Fruit fly (Drosophila melanogaster) whole organism, prepupa: ENCODE results near the gene CG32944.

Experiments
- Blimp-1 ChIP-seq: fragments of 200-800 bp; sonication (Bioruptor generic); optimal IDR thresholded peaks from 3 replicates; lab custom pipeline; 2017; ENCODE audit warnings: missing biosample characterization, missing genetic modification characterization, mild to moderate bottlenecking, moderate library complexity, missing genetic modification reagents
- CG10669 ChIP-seq: fragments of 200-800 bp; sonication (Bioruptor generic); optimal IDR thresholded peaks from 3 replicates; lab custom pipeline; 2018; ENCODE audit warnings: missing biosample characterization, mild to moderate bottlenecking, missing genetic modification characterization, moderate library complexity
- CG11294 ChIP-seq: fragments of 200-800 bp; sonication (Bioruptor generic); IDR thresholded peaks from 2 replicates; pipeline ENCODE4 v1.3.6; 2022; ENCODE audit warnings: missing biosample characterization, missing genetic modification characterization
- CG11762 ChIP-seq: fragments of 200-800 bp; sonication (Bioruptor generic); optimal IDR thresholded peaks from 3 replicates; lab custom pipeline; 2016; ENCODE audit warnings: missing biosample characterization, missing genetic modification characterization; ENCODE audit not compliant: insufficient read depth
- CG11902 ChIP-seq: fragments of 200-800 bp; sonication (Bioruptor generic); optimal IDR thresholded peaks from 3 replicates; lab custom pipeline; 2016; ENCODE audit warnings: missing biosample characterization, missing genetic modification characterization
- CG1621 ChIP-seq: fragments of 200-800 bp; sonication (Bioruptor generic); optimal IDR thresholded peaks from 3 replicates; lab custom pipeline; 2018; ENCODE audit warnings: missing biosample characterization, mild to moderate bottlenecking, missing genetic modification characterization
- CG16779 ChIP-seq: fragments of 200-800 bp; sonication (Bioruptor generic); optimal IDR thresholded peaks from 3 replicates; lab custom pipeline; 2017; ENCODE audit warnings: missing biosample characterization, mild to moderate bottlenecking, missing genetic modification characterization
- CG3032 ChIP-seq: fragments of 200-800 bp; optimal IDR thresholded peaks from 2 replicates; lab custom pipeline; 2019; ENCODE audit warnings: missing biosample characterization, mild to moderate bottlenecking, missing genetic modification characterization, moderate library complexity
- CG31627 ChIP-seq: fragments of 200-800 bp; sonication (Bioruptor generic); optimal IDR thresholded peaks from 3 replicates; lab custom pipeline; 2016; ENCODE audit warnings: missing biosample characterization, missing genetic modification characterization
- CG3919 ChIP-seq: fragments of 200-800 bp; sonication (Bioruptor generic); optimal IDR thresholded peaks from 3 replicates; lab custom pipeline; 2016; ENCODE audit warnings: missing biosample characterization, missing genetic modification characterization
- CG4318 ChIP-seq: fragments of 200-800 bp; sonication (Bioruptor generic); optimal IDR thresholded peaks from 3 replicates; lab custom pipeline; 2017; ENCODE audit warnings: missing biosample characterization, mild to moderate bottlenecking, missing genetic modification characterization
- CG6163 ChIP-seq: fragments of 200-800 bp; sonication (Bioruptor generic); IDR thresholded peaks from 3 replicates; pipeline ENCODE4 v1.3.6; 2022; ENCODE audit warnings: missing biosample characterization, missing genetic modification characterization
- CG6808 ChIP-seq: fragments of 200-800 bp; sonication (Bioruptor generic); optimal IDR thresholded peaks from 3 replicates; lab custom pipeline; 2017; ENCODE audit warnings: missing biosample characterization, missing genetic modification characterization, mild to moderate bottlenecking, moderate library complexity, missing genetic modification reagents
- CG6854 ChIP-seq: fragments of 200-800 bp; sonication (Bioruptor generic); optimal IDR thresholded peaks from 2 replicates; lab custom pipeline; 2017; ENCODE audit warnings: missing biosample characterization, mild to moderate bottlenecking, missing genetic modification characterization
- CG7368 ChIP-seq: fragments of 200-800 bp; sonication (Bioruptor generic); optimal IDR thresholded peaks from 3 replicates; lab custom pipeline; 2016; ENCODE audit warnings: missing biosample characterization, missing genetic modification characterization
- CG8119 ChIP-seq: fragments of 200-800 bp; sonication (Bioruptor generic); IDR thresholded peaks from 3 replicates; pipeline ENCODE4 v1.3.6; 2022; ENCODE audit warnings: missing biosample characterization, missing genetic modification characterization
- CG8319 ChIP-seq: fragments of 200-800 bp; sonication (Bioruptor generic); optimal IDR thresholded peaks from 3 replicates; lab custom pipeline; 2016; ENCODE audit warnings: missing biosample characterization, missing genetic modification characterization
- CG9139 ChIP-seq: fragments of 200-800 bp; sonication (Bioruptor generic); optimal IDR thresholded peaks from 3 replicates; lab custom pipeline; 2017; ENCODE audit warnings: missing biosample characterization, mild to moderate bottlenecking, missing genetic modification characterization
- Eip75B ChIP-seq: fragments of 200-800 bp; sonication (Bioruptor generic); optimal IDR thresholded peaks from 3 replicates; lab custom pipeline; 2016; ENCODE audit warnings: missing biosample characterization, missing genetic modification characterization
- Eip78C ChIP-seq: fragments of 200-800 bp; sonication (Bioruptor generic); peaks from one replicate; lab custom pipeline; 2016; ENCODE audit warnings: missing biosample characterization, missing genetic modification characterization
- Eip93F ChIP-seq: fragments of 200-800 bp; sonication (Bioruptor generic); optimal IDR thresholded peaks from 2 replicates; lab custom pipeline; 2016; ENCODE audit warnings: missing biosample characterization, mild to moderate bottlenecking, missing genetic modification characterization
- Ets21C ChIP-seq: fragments of 200-800 bp; sonication (Bioruptor generic); optimal IDR thresholded peaks from 3 replicates; lab custom pipeline; 2016; ENCODE audit warnings: missing biosample characterization, missing genetic modification characterization
- Ets96B ChIP-seq: fragments of 200-800 bp; optimal IDR thresholded peaks from 2 replicates; lab custom pipeline; 2019; ENCODE audit warnings: missing biosample characterization, mild to moderate bottlenecking, missing genetic modification characterization, moderate library complexity
- Gug ChIP-seq: fragments of 200-800 bp; sonication (Bioruptor generic); IDR thresholded peaks from 2 replicates; pipeline ENCODE4 v1.3.6; 2022; ENCODE audit warnings: missing biosample characterization, missing genetic modification characterization
- Hr39 ChIP-seq: fragments of 200-800 bp; sonication (Bioruptor generic); optimal IDR thresholded peaks from 2 replicates; lab custom pipeline; 2016; ENCODE audit warnings: missing biosample characterization, missing genetic modification characterization
- Hr4 ChIP-seq: fragments of 200-800 bp; sonication (Bioruptor generic); optimal IDR thresholded peaks from 3 replicates; lab custom pipeline; 2016; ENCODE audit warnings: missing biosample characterization, missing genetic modification characterization
- Met ChIP-seq: fragments of 200-800 bp; sonication (Bioruptor generic); optimal IDR thresholded peaks from 3 replicates; lab custom pipeline; 2016; ENCODE audit warnings: missing biosample characterization, missing genetic modification characterization
- OdsH ChIP-seq: fragments of 200-800 bp; sonication (Bioruptor generic); optimal IDR thresholded peaks from 3 replicates; lab custom pipeline; 2016; ENCODE audit warnings: missing biosample characterization, missing genetic modification characterization
- Smox ChIP-seq: fragments of 200-800 bp; sonication (Bioruptor generic); optimal IDR thresholded peaks from 3 replicates; lab custom pipeline; 2016; ENCODE audit warnings: missing biosample characterization, missing genetic modification characterization
- Sox102F ChIP-seq: fragments of 200-800 bp; sonication (Bioruptor generic); optimal IDR thresholded peaks from 2 replicates; lab custom pipeline; 2016; ENCODE audit warnings: missing biosample characterization, mild to moderate bottlenecking, missing genetic modification characterization
- achi ChIP-seq: fragments of 200-800 bp; sonication (Bioruptor generic); optimal IDR thresholded peaks from 3 replicates; lab custom pipeline; 2016; ENCODE audit warnings: missing biosample characterization, missing genetic modification characterization
- acj6 ChIP-seq: fragments of 200-800 bp; sonication (Bioruptor generic); optimal IDR thresholded peaks from 3 replicates; lab custom pipeline; 2016; ENCODE audit warnings: missing biosample characterization, missing genetic modification characterization
- cyc ChIP-seq: fragments of 200-800 bp; sonication (Bioruptor generic); optimal IDR thresholded peaks from 3 replicates; lab custom pipeline; 2016; ENCODE audit warnings: missing biosample characterization, missing genetic modification characterization
- dac ChIP-seq: fragments of 200-800 bp; sonication (Bioruptor generic); optimal IDR thresholded peaks from 2 replicates; lab custom pipeline; 2017; ENCODE audit warnings: missing biosample characterization, mild to moderate bottlenecking, missing genetic modification characterization
- dsx ChIP-seq: fragments of 200-800 bp; optimal IDR thresholded peaks from 3 replicates; lab custom pipeline; 2019; ENCODE audit warnings: missing biosample characterization, mild to moderate bottlenecking, missing genetic modification characterization, moderate library complexity; ENCODE audit not compliant: poor library complexity, severe bottlenecking
- eg ChIP-seq: fragments of 200-800 bp; sonication (Bioruptor generic); IDR thresholded peaks from 3 replicates; pipeline ENCODE4 v1.3.6; 2022; ENCODE audit warnings: missing biosample characterization, missing genetic modification characterization
- esn ChIP-seq: fragments of 200-800 bp; sonication (Bioruptor generic); optimal IDR thresholded peaks from 2 replicates; lab custom pipeline; 2016; ENCODE audit warnings: missing biosample characterization, mild to moderate bottlenecking, missing genetic modification characterization, moderate library complexity
- fd59A ChIP-seq: fragments of 200-800 bp; sonication (Bioruptor generic); optimal IDR thresholded peaks from 2 replicates; lab custom pipeline; 2017; ENCODE audit warnings: missing biosample characterization, mild to moderate bottlenecking, missing genetic modification characterization, missing genetic modification reagents
- fd85E ChIP-seq: fragments of 200-800 bp; sonication (Bioruptor generic); optimal IDR thresholded peaks from 3 replicates; lab custom pipeline; 2016; ENCODE audit warnings: missing biosample characterization, missing genetic modification characterization
- fkh ChIP-seq: fragments of 200-800 bp; sonication (Bioruptor generic); optimal IDR thresholded peaks from 3 replicates; lab custom pipeline; 2017; ENCODE audit warnings: missing biosample characterization, mild to moderate bottlenecking, missing genetic modification characterization, moderate library complexity
- lz ChIP-seq: fragments of 200-800 bp; sonication (Bioruptor generic); optimal IDR thresholded peaks from 3 replicates; lab custom pipeline; 2016; ENCODE audit warnings: missing biosample characterization, missing genetic modification characterization
- net ChIP-seq: fragments of 200-800 bp; sonication (Bioruptor generic); optimal IDR thresholded peaks from 3 replicates; lab custom pipeline; 2016; ENCODE audit warnings: missing biosample characterization, missing genetic modification characterization
- pdm3 ChIP-seq: fragments of 200-800 bp; sonication (Bioruptor generic); optimal IDR thresholded peaks from 3 replicates; lab custom pipeline; 2016; ENCODE audit warnings: missing biosample characterization, missing genetic modification characterization
- spab ChIP-seq: fragments of 200-800 bp; sonication (Bioruptor generic); optimal IDR thresholded peaks from 2 replicates; lab custom pipeline; 2017; ENCODE audit warnings: missing biosample characterization, mild to moderate bottlenecking, missing genetic modification characterization, missing genetic modification reagents
- svp ChIP-seq: fragments of 200-800 bp; sonication (Bioruptor generic); peaks from one replicate; lab custom pipeline; 2016; ENCODE audit warnings: missing biosample characterization, missing genetic modification characterization
- topi ChIP-seq: fragments of 200-800 bp; sonication (Bioruptor generic); optimal IDR thresholded peaks from 3 replicates; lab custom pipeline; 2016; ENCODE audit warnings: missing biosample characterization, missing genetic modification characterization
- vri ChIP-seq: fragments of 200-800 bp; sonication (Bioruptor generic); optimal IDR thresholded peaks from 3 replicates; lab custom pipeline; 2016; ENCODE audit warnings: missing biosample characterization, mild to moderate bottlenecking, missing genetic modification characterization

Gene CG32944

DNA sequence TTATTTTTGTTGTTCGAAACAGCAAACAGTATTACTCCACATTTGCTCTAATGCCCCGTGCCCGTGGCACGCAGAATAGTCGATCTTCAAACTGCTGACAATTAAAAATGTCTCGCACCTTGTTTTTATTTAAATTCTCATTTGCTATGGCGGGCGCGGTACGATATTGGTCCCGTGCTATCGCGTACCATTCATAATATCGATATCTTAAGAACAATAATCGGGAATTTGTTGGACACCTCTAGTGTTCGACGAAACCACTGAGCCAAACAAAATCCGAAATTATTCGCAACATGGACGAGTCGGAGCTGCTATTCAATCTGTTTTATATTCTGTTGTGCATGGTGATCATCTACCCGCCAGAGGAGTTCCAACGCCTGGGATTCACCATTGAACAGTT, 29.2 kb downstream of the CG32944 start, which contains the start of gene CG14646:
Gene CG14646, plus strand, starts transcription at position 234 of the 400 bp plus-strand sequence.
- TF ChIP-seq CG8319 (no peak), Eip75B (GFP tag; lab: Kevin White, UChicago) (no peak), CG4318 (GFP tag; lab: Kevin White, UChicago) (no peak), CG16779 (no peak), svp (GFP tag; lab: Kevin White, UChicago) (no peak), achi (GFP tag; lab: Kevin White, UChicago) (no peak), Ets21C (GFP tag; lab: Kevin White, UChicago) (no peak), CG11902 (GFP tag; lab: Kevin White, UChicago) (no peak), acj6 (GFP tag; lab: Kevin White, UChicago) (no peak), esn (GFP tag; lab: Kevin White, UChicago) (peak; percentile 17), Eip78C (GFP tag; lab: Kevin White, UChicago) (peak; percentile 37), CG6808 (GFP tag; lab: Kevin White, UChicago) (no peak), Eip93F (GFP tag; lab: Kevin White, UChicago) (no peak), Ets96B (no peak), net (GFP tag; lab: Kevin White, UChicago) (no peak), CG8119 (GFP tag; lab: Robert Waterston, UW) (0 out of 3 replicates have a peak, but pooled peaks have one; percentile 22), CG6854 (GFP tag; lab: Kevin White, UChicago) (peak; percentile 12), CG31627 (GFP tag; lab: Kevin White, UChicago) (no peak), lz (GFP tag; lab: Kevin White, UChicago) (no peak), CG1621 (tag; lab: Kevin White, UChicago) (no peak), pdm3 (GFP tag; lab: Kevin White, UChicago) (no peak), spab (no peak), CG10669 (no peak), Gug (GFP tag; lab: Robert Waterston, UW) (no peak), CG3919 (GFP tag; lab: Kevin White, UChicago) (no peak), Met (GFP tag; lab: Kevin White, UChicago) (no peak), CG11762 (no peak), CG7368 (no peak), topi (no peak), Smox (GFP tag; lab: Kevin White, UChicago) (no peak)

DNA sequence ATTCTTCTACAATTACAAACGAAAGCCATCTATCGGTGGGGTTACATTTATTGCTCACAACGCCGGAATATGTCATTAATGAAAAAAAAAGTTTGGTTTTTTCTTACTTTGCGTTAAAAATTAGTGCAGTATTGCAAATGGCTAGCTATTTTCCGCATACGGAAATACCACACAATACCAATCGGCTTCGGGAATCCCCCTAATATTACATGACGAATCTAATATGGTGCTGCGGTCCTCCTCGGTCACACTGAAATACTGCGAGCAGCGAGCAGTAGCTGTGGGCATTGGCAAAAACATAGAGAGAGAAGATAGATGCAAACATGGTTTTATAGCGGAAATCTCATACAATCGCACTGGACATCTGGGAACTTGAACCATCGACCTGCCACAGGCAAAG, 31.9 kb downstream of the CG32944 start, which contains the start of gene tub:
Gene tub, plus strand, starts transcription at position 253 of the 400 bp plus-strand sequence.
- peak; percentile 25 for TF ChIP-seq acj6 (GFP tag; lab: Kevin White, UChicago)
- no peak for TF ChIP-seq fd85E (GFP tag; lab: Kevin White, UChicago)
- TF ChIP-seq CG3919 (GFP tag; lab: Kevin White, UChicago): no peak
- no peak for TF ChIP-seq pdm3 (GFP tag; lab: Kevin White, UChicago)
- no peak for TF ChIP-seq dsx (GFP tag; lab: Kevin White, UChicago)
- no peak for TF ChIP-seq CG11294 (GFP tag; lab: Robert Waterston, UW)
- TF ChIP-seq CG10669: no peak
- TF ChIP-seq lz (GFP tag; lab: Kevin White, UChicago): peak; percentile 47
- TF ChIP-seq Gug (GFP tag; lab: Robert Waterston, UW): no peak
- TF ChIP-seq Ets96B: no peak
- TF ChIP-seq fkh (GFP tag; lab: Kevin White, UChicago): no peak
- TF ChIP-seq CG31627 (GFP tag; lab: Kevin White, UChicago): peak; percentile 26
- no peak for TF ChIP-seq OdsH (GFP tag; lab: Kevin White, UChicago)
- TF ChIP-seq CG9139 (GFP tag; lab: Kevin White, UChicago): no peak
- peak; percentile 25 for TF ChIP-seq CG3032 (tag; lab: Kevin White, UChicago)
- peak; percentile 45 for TF ChIP-seq CG1621 (tag; lab: Kevin White, UChicago)
- no peak; the same call in 2 of the 3 replicates for TF ChIP-seq eg (GFP tag; lab: Robert Waterston, UW)
- peak; percentile 84 for TF ChIP-seq svp (GFP tag; lab: Kevin White, UChicago)
- TF ChIP-seq CG6808 (GFP tag; lab: Kevin White, UChicago): no peak
- no peak for TF ChIP-seq Hr4 (GFP tag; lab: Kevin White, UChicago)
- TF ChIP-seq CG7368: no peak
- TF ChIP-seq topi: peak; percentile 10
- no peak for TF ChIP-seq cyc
- no peak for TF ChIP-seq fd59A (GFP tag; lab: Kevin White, UChicago)
- no peak for TF ChIP-seq achi (GFP tag; lab: Kevin White, UChicago)
- no peak for TF ChIP-seq Blimp-1 (GFP tag; lab: Kevin White, UChicago)
- peak; percentile 22 for TF ChIP-seq dac
- peak; percentile 7 for TF ChIP-seq Hr39
- no peak for TF ChIP-seq Ets21C (GFP tag; lab: Kevin White, UChicago)
- TF ChIP-seq CG8319: no peak
- TF ChIP-seq CG6163 (GFP tag; lab: Robert Waterston, UW): peak; percentile 62
- no peak for TF ChIP-seq Sox102F (GFP tag; lab: Kevin White, UChicago)
- no peak for TF ChIP-seq Smox (GFP tag; lab: Kevin White, UChicago)
- TF ChIP-seq esn (GFP tag; lab: Kevin White, UChicago): peak; percentile 13
- no peak for TF ChIP-seq vri
- TF ChIP-seq Eip78C (GFP tag; lab: Kevin White, UChicago): peak; percentile 63
- TF ChIP-seq CG16779: no peak
- TF ChIP-seq CG11762: no peak
- no peak for TF ChIP-seq net (GFP tag; lab: Kevin White, UChicago)
